Fruit fly (Drosophila melanogaster) whole organism, wandering third instar larva: ENCODE data around the gene CG43145.

ENCODE experiments used
- Abd-B ChIP-seq: fragments of >200 bp; optimal IDR thresholded peaks from 2 replicates; lab custom pipeline; 2017; ENCODE audit warnings: missing biosample characterization, missing genetic modification characterization
- CG32264 ChIP-seq: fragments of 200-800 bp; sonication (Bioruptor generic); optimal IDR thresholded peaks from 2 replicates; lab custom pipeline; 2016; ENCODE audit warnings: missing biosample characterization, missing genetic modification characterization
- Dfd ChIP-seq: fragments of >200 bp; optimal IDR thresholded peaks from 2 replicates; lab custom pipeline; 2017; ENCODE audit warnings: missing biosample characterization, missing genetic modification characterization
- Dif ChIP-seq: fragments of 200-275, 200-300 bp; sonication (Bioruptor generic); optimal IDR thresholded peaks from 2 replicates; lab custom pipeline; 2018; ENCODE audit warnings: missing biosample characterization, missing genetic modification characterization; ENCODE audit not compliant: partially characterized antibody
- GATAd ChIP-seq: sonication (Bioruptor generic); optimal IDR thresholded peaks from 2 replicates; lab custom pipeline; 2016; ENCODE audit warnings: missing biosample characterization, missing genetic modification characterization
- Hnf4 ChIP-seq: fragments of 200-800 bp; sonication (Bioruptor generic); optimal IDR thresholded peaks from 2 replicates; lab custom pipeline; 2016; ENCODE audit warnings: missing biosample characterization, mild to moderate bottlenecking, missing genetic modification characterization
- Hr78 ChIP-seq: fragments of >200 bp; optimal IDR thresholded peaks from 2 replicates; lab custom pipeline; 2017; ENCODE audit warnings: missing biosample characterization, missing genetic modification characterization
- Hr83 ChIP-seq: fragments of 200-300 bp; sonication (Bioruptor generic); optimal IDR thresholded peaks from 2 replicates; lab custom pipeline; 2016; ENCODE audit warnings: missing biosample characterization, mild to moderate bottlenecking, missing genetic modification characterization, moderate library complexity; ENCODE audit not compliant: poor library complexity, severe bottlenecking
- Jra ChIP-seq: sonication (Bioruptor generic); optimal IDR thresholded peaks from 2 replicates; lab custom pipeline; 2016; ENCODE audit warnings: missing biosample characterization, missing genetic modification characterization
- N ChIP-seq: fragments of >200 bp; optimal IDR thresholded peaks from 2 replicates; lab custom pipeline; 2018; ENCODE audit warnings: missing biosample characterization, missing external identifiers, missing genetic modification characterization
- OdsH ChIP-seq: fragments of 200-800 bp; sonication (Bioruptor generic); optimal IDR thresholded peaks from 2 replicates; lab custom pipeline; 2016; ENCODE audit warnings: missing biosample characterization, mild to moderate bottlenecking, missing genetic modification characterization
- Rel ChIP-seq, 2 experiments: fragments of 200-800 bp; sonication (Bioruptor generic) in 1 of 2; optimal IDR thresholded peaks; 2 replicates in 1 of 2; 3 replicates in 1 of 2; lab custom pipeline; 2016 to 2019; ENCODE audit warnings: mild to moderate bottlenecking in 2 of 2, missing biosample characterization in 2 of 2, missing genetic modification characterization in 2 of 2, moderate library complexity in 1 of 2
- Sp1 ChIP-seq: fragments of 200-800 bp; sonication (Bioruptor generic); optimal IDR thresholded peaks from 3 replicates; lab custom pipeline; 2019; ENCODE audit warnings: missing biosample characterization, mild to moderate bottlenecking, missing genetic modification characterization, moderate library complexity
- br ChIP-seq: fragments of 200-800 bp; sonication (Bioruptor generic); optimal IDR thresholded peaks from 2 replicates; lab custom pipeline; 2016; ENCODE audit warnings: missing biosample characterization, missing genetic modification characterization
- brk ChIP-seq: fragments of 200-800 bp; sonication (Bioruptor generic); optimal IDR thresholded peaks from 2 replicates; lab custom pipeline; 2016; ENCODE audit warnings: missing biosample characterization, mild to moderate bottlenecking, missing genetic modification characterization
- dl ChIP-seq, 2 experiments: fragments of 175-275, 200-275 bp in 1 of 2; fragments of 200-275 bp in 1 of 2; sonication (Bioruptor generic); optimal IDR thresholded peaks; lab custom pipeline; 2018; ENCODE audit warnings: mild to moderate bottlenecking in 2 of 2, missing biosample characterization in 2 of 2, missing genetic modification characterization in 2 of 2, moderate library complexity in 2 of 2; ENCODE audit not compliant: partially characterized antibody in 2 of 2, insufficient read depth in 1 of 2
- dmrt93B ChIP-seq: fragments of 200-800 bp; sonication (Bioruptor generic); optimal IDR thresholded peaks from 2 replicates; lab custom pipeline; 2018; ENCODE audit warnings: missing biosample characterization, mild to moderate bottlenecking, missing genetic modification characterization
- dsf ChIP-seq: sonication (Bioruptor generic); optimal IDR thresholded peaks from 2 replicates; lab custom pipeline; 2016; ENCODE audit warnings: missing biosample characterization, missing genetic modification characterization, borderline replicate concordance
- ey ChIP-seq: fragments of 200-800 bp; sonication (Bioruptor generic); optimal IDR thresholded peaks from 2 replicates; lab custom pipeline; 2016; ENCODE audit warnings: missing biosample characterization, missing genetic modification characterization
- fru ChIP-seq: fragments of 200-800 bp; sonication (Bioruptor generic); optimal IDR thresholded peaks from 3 replicates; lab custom pipeline; 2016; ENCODE audit warnings: missing biosample characterization, mild to moderate bottlenecking, missing genetic modification characterization
- h ChIP-seq: fragments of 200-800 bp; sonication (Bioruptor generic); optimal IDR thresholded peaks from 3 replicates; lab custom pipeline; 2016; ENCODE audit warnings: missing biosample characterization, mild to moderate bottlenecking, missing genetic modification characterization
- jim ChIP-seq: fragments of 175-275, 200-325 bp; sonication (Bioruptor generic); optimal IDR thresholded peaks from 2 replicates; lab custom pipeline; 2016; ENCODE audit warnings: missing biosample characterization, mild to moderate bottlenecking, missing genetic modification characterization
- lola ChIP-seq: fragments of >200 bp; optimal IDR thresholded peaks from 2 replicates; lab custom pipeline; 2017; ENCODE audit warnings: missing biosample characterization, missing genetic modification characterization
- pan ChIP-seq: fragments of >200 bp; optimal IDR thresholded peaks from 2 replicates; lab custom pipeline; 2017
- psq ChIP-seq: fragments of 200-800 bp; sonication (Bioruptor generic); optimal IDR thresholded peaks from 3 replicates; lab custom pipeline; 2017; ENCODE audit warnings: missing biosample characterization, mild to moderate bottlenecking, missing genetic modification characterization, moderate library complexity
- rgr ChIP-seq: fragments of 200-800 bp; sonication (Bioruptor generic); optimal IDR thresholded peaks from 3 replicates; lab custom pipeline; 2016; ENCODE audit warnings: missing biosample characterization, mild to moderate bottlenecking, missing genetic modification characterization
- sage ChIP-seq: fragments of 200-800 bp; sonication (Bioruptor generic); optimal IDR thresholded peaks from 2 replicates; lab custom pipeline; 2016; ENCODE audit warnings: missing biosample characterization, mild to moderate bottlenecking, missing genetic modification characterization
- sv ChIP-seq: fragments of 200-800 bp; sonication (Bioruptor generic); optimal IDR thresholded peaks from 3 replicates; lab custom pipeline; 2016; ENCODE audit warnings: missing biosample characterization, missing genetic modification characterization
- tai ChIP-seq: sonication (Bioruptor generic); optimal IDR thresholded peaks from 2 replicates; lab custom pipeline; 2016; ENCODE audit warnings: missing biosample characterization, missing genetic modification characterization
- usp ChIP-seq: fragments of >200 bp; optimal IDR thresholded peaks from 2 replicates; lab custom pipeline; 2017; ENCODE audit warnings: missing biosample characterization, missing genetic modification characterization
- woc ChIP-seq: sonication (Bioruptor generic); optimal IDR thresholded peaks from 2 replicates; lab custom pipeline; 2016; ENCODE audit warnings: missing biosample characterization, mild to moderate bottlenecking, missing genetic modification characterization

The CG43145 gene

DNA sequence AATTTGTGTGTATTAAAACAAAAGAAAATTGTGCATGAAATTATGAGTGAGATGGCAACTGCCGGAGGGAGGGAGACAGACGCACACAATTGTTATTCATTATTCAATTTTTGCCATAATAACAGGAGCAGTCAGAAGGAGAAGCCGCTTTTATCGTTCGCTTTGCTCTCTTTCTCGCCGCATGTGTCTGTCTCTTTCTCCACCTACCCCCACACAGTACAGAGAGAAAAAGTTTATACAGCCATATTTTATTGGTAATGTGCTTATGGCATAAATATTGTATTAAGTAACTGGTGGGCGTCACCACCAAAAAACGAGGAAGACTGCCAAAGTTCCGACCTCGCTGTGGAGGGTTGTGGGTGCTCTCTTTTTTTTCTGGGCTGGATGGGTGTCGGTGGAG lies 19.1 kb upstream of the CG43145 start:
- TF ChIP-seq Dif (no peak), pan (lab: Kevin White, UChicago) (no peak), h (GFP tag; lab: Kevin White, UChicago) (no peak), br (no peak), woc (GFP tag; lab: Kevin White, UChicago) (no peak), fru (GFP tag; lab: Kevin White, UChicago) (no peak), brk (GFP tag; lab: Kevin White, UChicago) (no peak), Jra (GFP tag; lab: Kevin White, UChicago) (no peak), rgr (GFP tag; lab: Kevin White, UChicago) (no peak), ey (GFP tag; lab: Kevin White, UChicago) (no peak), lola (GFP tag; lab: Kevin White, UChicago) (no peak), dl (GFP tag; optimal IDR thresholded peaks at IDR 0.05; lab: Kevin White, UChicago; ENCODE audit: insufficient read depth in 1 of 2, partially characterized antibody in 2 of 2) (no peak)

- TF ChIP-seq Rel (GFP tag; optimal IDR thresholded peaks at IDR 0.05; lab: Kevin White, UChicago) (no peak), Rel (tag; optimal IDR thresholded peaks at IDR 0.05; lab: Kevin White, UChicago) (no peak), woc (GFP tag; lab: Kevin White, UChicago) (no peak), dl (GFP tag; optimal IDR thresholded peaks at IDR 0.05; lab: Kevin White, UChicago; ENCODE audit: insufficient read depth in 1 of 2, partially characterized antibody in 2 of 2) (no peak), OdsH (no peak), sage (GFP tag; lab: Kevin White, UChicago) (no peak), jim (GFP tag; lab: Kevin White, UChicago) (no peak), pan (lab: Kevin White, UChicago) (no peak), sv (GFP tag; lab: Kevin White, UChicago) (no peak), Dfd (no peak), Jra (GFP tag; lab: Kevin White, UChicago) (no peak), dsf (GFP tag; lab: Kevin White, UChicago) (no peak), tai (GFP tag; lab: Kevin White, UChicago) (no peak), psq (no peak), Hnf4 (GFP tag; lab: Kevin White, UChicago) (no peak), Sp1 (no peak)
Observed at dm6 chr2L:3685139-3685851, 16.3 kb upstream of the CG43145 start.

DNA sequence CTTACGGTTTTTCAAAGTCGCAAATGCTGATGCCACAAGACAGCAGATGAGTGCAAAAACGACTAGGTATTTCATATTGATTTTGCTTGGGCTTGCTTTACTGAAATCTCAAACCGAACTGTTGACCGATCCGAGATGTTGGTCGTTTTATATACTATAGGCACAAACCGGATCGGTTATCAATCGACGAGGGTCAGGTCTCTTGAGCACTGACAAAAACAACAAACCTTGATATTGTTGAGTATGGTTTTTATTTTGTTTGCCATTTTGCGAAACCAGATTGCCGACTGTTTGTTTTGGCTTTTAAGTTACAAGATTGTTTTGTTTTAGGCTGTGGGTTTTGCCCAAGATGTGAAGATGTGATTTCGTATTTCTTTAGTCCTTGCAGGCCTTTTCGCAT lies 9.2 kb upstream of the CG43145 start, which contains the start of gene CG16704:
Gene CG16704, minus strand, starts transcription at position 122 of the 400 bp plus-strand sequence.
- TF ChIP-seq Dif (no peak), Sp1 (no peak), dl (GFP tag; optimal IDR thresholded peaks at IDR 0.05; lab: Kevin White, UChicago; ENCODE audit: insufficient read depth in 1 of 2, partially characterized antibody in 2 of 2) (no peak), usp (GFP tag; lab: Kevin White, UChicago) (no peak), brk (GFP tag; lab: Kevin White, UChicago) (no peak), Hnf4 (GFP tag; lab: Kevin White, UChicago) (no peak), Rel (GFP tag; optimal IDR thresholded peaks at IDR 0.05; lab: Kevin White, UChicago) (no peak), Rel (tag; optimal IDR thresholded peaks at IDR 0.05; lab: Kevin White, UChicago) (peak; percentile 23), CG32264 (GFP tag; lab: Kevin White, UChicago) (no peak), Hr83 (no peak)

DNA sequence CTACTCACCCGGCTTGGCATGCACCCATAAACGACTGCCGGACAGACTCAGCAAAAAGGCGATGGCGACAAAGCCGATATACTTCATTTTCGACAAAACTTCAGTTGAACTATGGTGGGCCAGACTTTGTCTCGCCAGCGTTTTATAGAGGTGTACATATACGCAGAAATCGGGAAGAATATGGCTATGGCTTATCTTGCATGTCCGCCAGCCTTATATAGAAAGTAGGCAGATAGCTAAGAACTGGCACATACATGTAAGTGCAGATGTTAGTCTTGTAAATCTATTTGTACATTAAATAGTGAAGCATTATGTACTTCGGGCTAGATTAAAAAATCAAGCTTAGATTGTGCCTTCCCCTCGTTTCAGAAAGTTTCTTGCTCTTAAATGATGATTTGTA lies 8.5 kb upstream of the CG43145 start, which contains the start of gene CG3513:
Gene CG3513, minus strand, starts transcription at position 101 of the 400 bp plus-strand sequence.
- TF ChIP-seq Hr78 (no peak), sv (GFP tag; lab: Kevin White, UChicago) (no peak), OdsH (no peak), usp (GFP tag; lab: Kevin White, UChicago) (no peak), GATAd (no peak), Sp1 (no peak), Dfd (no peak), N (no peak), jim (GFP tag; lab: Kevin White, UChicago) (no peak), pan (lab: Kevin White, UChicago) (no peak), Hnf4 (GFP tag; lab: Kevin White, UChicago) (no peak), ey (GFP tag; lab: Kevin White, UChicago) (no peak), h (GFP tag; lab: Kevin White, UChicago) (no peak), dmrt93B (GFP tag; lab: Kevin White, UChicago) (no peak), tai (GFP tag; lab: Kevin White, UChicago) (no peak), Abd-B (GFP tag; lab: Kevin White, UChicago) (no peak)
- TF ChIP-seq, all 38 proteins: peak for 0
